Worm (Caenorhabditis elegans) whole organism, L4 larva: ENCODE data around the gene vps-41.
A peak's percentile ranks its signal among the peaks of the same experiment; 100 is the strongest.

Source experiments
- D1046.2 ChIP-seq: fragments of 200-800 bp; sonication (Bioruptor generic); IDR thresholded peaks from 2 replicates; pipeline ENCODE4 v1.3.6; 2022; ENCODE audit warnings: missing genetic modification characterization, missing compliant biosample characterization
- F44E2.7 ChIP-seq: fragments of 200-800 bp; sonication (Bioruptor generic); IDR thresholded peaks from 2 replicates; pipeline ENCODE4 v2.1.2; 2022; ENCODE audit warnings: missing genetic modification characterization, missing compliant biosample characterization
- F49E8.2 ChIP-seq: sonication (generic microtip); optimal IDR thresholded peaks from 2 replicates; lab custom pipeline; 2016; ENCODE audit warnings: missing compliant biosample characterization, mild to moderate bottlenecking, missing genetic modification characterization, borderline replicate concordance
- R02D3.7 ChIP-seq: fragments of 150-350 bp; sonication (generic microtip); optimal IDR thresholded peaks from 3 replicates; lab custom pipeline; 2014; ENCODE audit warnings: missing biosample characterization, missing genetic modification characterization
- Y75B8A.6 ChIP-seq: fragments of 200-800 bp; sonication (Bioruptor generic); IDR thresholded peaks from 2 replicates; pipeline ENCODE4 v1.3.6; 2022; ENCODE audit warnings: missing genetic modification reagents, missing genetic modification characterization, missing compliant biosample characterization
- ZK337.2 ChIP-seq: fragments of 200-800 bp; sonication (Bioruptor generic); IDR thresholded peaks from 2 replicates; pipeline ENCODE4 v1.3.6; 2022; ENCODE audit warnings: missing genetic modification reagents, missing genetic modification characterization, missing compliant biosample characterization
- aha-1 ChIP-seq: fragments of 150-350 bp; peaks from one replicate; lab custom pipeline; 2014; ENCODE audit warnings: missing biosample characterization, missing genetic modification characterization
- ama-1 ChIP-seq: fragments of 150-350 bp; optimal IDR thresholded peaks from 2 replicates; lab custom pipeline; 2014; ENCODE audit warnings: inconsistent platforms, mixed read lengths
- ceh-20 ChIP-seq: fragments of 200-800 bp; sonication (Bioruptor generic); IDR thresholded peaks from 2 replicates; pipeline ENCODE4 v1.3.6; 2022; ENCODE audit warnings: missing genetic modification reagents, missing genetic modification characterization, missing compliant biosample characterization
- ceh-28 ChIP-seq: fragments of 150-350 bp; optimal IDR thresholded peaks from 2 replicates; lab custom pipeline; 2014; ENCODE audit warnings: missing biosample characterization, missing genetic modification reagents, missing genetic modification characterization
- ceh-44 ChIP-seq: fragments of 200-800 bp; sonication (Bioruptor generic); IDR thresholded peaks from 2 replicates; pipeline ENCODE4 v1.3.6; 2022; ENCODE audit warnings: missing genetic modification reagents, missing genetic modification characterization, missing compliant biosample characterization
- cey-2 ChIP-seq: sonication (generic microtip); optimal IDR thresholded peaks from 3 replicates; lab custom pipeline; 2017; ENCODE audit warnings: missing genetic modification characterization, mild to moderate bottlenecking, missing compliant biosample characterization, antibody characterized with exemption, borderline replicate concordance; ENCODE audit not compliant: insufficient read depth
- daf-12 ChIP-seq: fragments of 150-350 bp; optimal IDR thresholded peaks from 2 replicates; lab custom pipeline; 2014; ENCODE audit warnings: missing biosample characterization, missing genetic modification reagents, missing genetic modification characterization
- daf-16 ChIP-seq, 3 experiments: sonication (generic microtip); optimal IDR thresholded peaks; 2 replicates each; lab custom pipeline; 2016 to 2017; ENCODE audit warnings: missing genetic modification characterization in 3 of 3, missing genetic modification reagents in 3 of 3, mild to moderate bottlenecking in 2 of 3, missing compliant biosample characterization in 2 of 3, missing biosample characterization in 1 of 3, moderate library complexity in 1 of 3
- dmd-9 ChIP-seq: fragments of 200-800 bp; sonication (Bioruptor generic); IDR thresholded peaks from 2 replicates; pipeline ENCODE4 v1.3.6; 2022; ENCODE audit warnings: missing genetic modification reagents, missing genetic modification characterization, missing compliant biosample characterization
- dpl-1 ChIP-seq: fragments of 150-350 bp; optimal IDR thresholded peaks from 2 replicates; lab custom pipeline; 2014; ENCODE audit warnings: missing biosample characterization, missing genetic modification reagents, missing genetic modification characterization
- duxl-1 ChIP-seq: sonication (generic microtip); optimal IDR thresholded peaks from 2 replicates; lab custom pipeline; 2016; ENCODE audit warnings: mild to moderate bottlenecking, missing genetic modification characterization, moderate library complexity, missing compliant biosample characterization; ENCODE audit not compliant: poor library complexity
- egl-27 ChIP-seq: sonication (generic microtip); optimal IDR thresholded peaks from 3 replicates; lab custom pipeline; 2017; ENCODE audit warnings: missing biosample characterization, missing genetic modification reagents, missing genetic modification characterization
- egl-43 ChIP-seq: fragments of 200-800 bp; sonication (Bioruptor generic); IDR thresholded peaks from 2 replicates; pipeline ENCODE4 v1.3.6; 2022; ENCODE audit warnings: missing genetic modification reagents, missing genetic modification characterization, missing compliant biosample characterization
- fkh-10 ChIP-seq: fragments of 150-350 bp; optimal IDR thresholded peaks from 2 replicates; lab custom pipeline; 2014; ENCODE audit warnings: missing biosample characterization, missing genetic modification reagents, missing genetic modification characterization
- gei-8 ChIP-seq: fragments of 200-800 bp; sonication (Bioruptor generic); optimal IDR thresholded peaks from 2 replicates; lab custom pipeline; 2018; ENCODE audit warnings: mild to moderate bottlenecking, missing genetic modification characterization, missing compliant biosample characterization
- hlh-11 ChIP-seq: fragments of 200-800 bp; sonication (Bioruptor generic); optimal IDR thresholded peaks from 2 replicates; lab custom pipeline; 2018; ENCODE audit warnings: mild to moderate bottlenecking, missing genetic modification characterization, missing compliant biosample characterization
- hlh-30 ChIP-seq: sonication (generic microtip); optimal IDR thresholded peaks from 2 replicates; lab custom pipeline; 2017; ENCODE audit warnings: antibody characterized with exemption, mild to moderate bottlenecking, missing genetic modification characterization, missing compliant biosample characterization; ENCODE audit not compliant: insufficient read depth
- jun-1 ChIP-seq: fragments of 150-350 bp; optimal IDR thresholded peaks from 2 replicates; lab custom pipeline; 2014; ENCODE audit warnings: missing biosample characterization, missing genetic modification reagents, missing genetic modification characterization
- lin-1 ChIP-seq: fragments of 200-800 bp; sonication (Bioruptor generic); IDR thresholded peaks from 2 replicates; pipeline ENCODE4 v1.3.6; 2022; ENCODE audit warnings: missing genetic modification reagents, missing genetic modification characterization, missing compliant biosample characterization
- lin-15B ChIP-seq: fragments of 150-350 bp; sonication (generic microtip); optimal IDR thresholded peaks from 3 replicates; lab custom pipeline; 2014; ENCODE audit warnings: missing biosample characterization, missing genetic modification characterization
- lin-29 ChIP-seq: fragments of 200-800 bp; sonication (Bioruptor generic); IDR thresholded peaks from 2 replicates; pipeline ENCODE4 v1.3.6; 2022; ENCODE audit warnings: missing genetic modification reagents, missing genetic modification characterization, missing compliant biosample characterization
- lin-38 ChIP-seq: fragments of 200-800 bp; sonication (Bioruptor generic); IDR thresholded peaks from 2 replicates; pipeline ENCODE4 v1.3.6; 2022; ENCODE audit warnings: missing genetic modification reagents, missing genetic modification characterization, missing compliant biosample characterization
- lir-3 ChIP-seq: sonication (generic microtip); optimal IDR thresholded peaks from 2 replicates; lab custom pipeline; 2016; ENCODE audit warnings: mild to moderate bottlenecking, missing genetic modification characterization, missing compliant biosample characterization
- madf-5 ChIP-seq, 2 experiments: fragments of 200-800 bp; sonication (Bioruptor generic); IDR thresholded peaks; 2 replicates each; pipeline ENCODE4 v1.3.6; 2022; ENCODE audit warnings: missing compliant biosample characterization in 2 of 2, missing genetic modification characterization in 2 of 2
- mdt-29 ChIP-seq: fragments of 200-800 bp; sonication (Bioruptor generic); IDR thresholded peaks from 2 replicates; pipeline ENCODE4 v1.3.6; 2022; ENCODE audit warnings: missing genetic modification reagents, missing genetic modification characterization, missing compliant biosample characterization
- mep-1 ChIP-seq: fragments of 150-350 bp; sonication (generic microtip); optimal IDR thresholded peaks from 3 replicates; lab custom pipeline; 2014; ENCODE audit warnings: missing biosample characterization, missing genetic modification characterization
- mes-2 ChIP-seq: sonication (generic microtip); optimal IDR thresholded peaks from 2 replicates; lab custom pipeline; 2016; ENCODE audit warnings: missing genotype, mild to moderate bottlenecking, missing genetic modification characterization, missing compliant biosample characterization; ENCODE audit not compliant: poor library complexity, severe bottlenecking
- nhr-10 ChIP-seq: fragments of 150-350 bp; optimal IDR thresholded peaks from 2 replicates; lab custom pipeline; 2014; ENCODE audit warnings: missing biosample characterization, missing genetic modification characterization
- nhr-11 ChIP-seq: fragments of 150-350 bp; optimal IDR thresholded peaks from 2 replicates; lab custom pipeline; 2014; ENCODE audit warnings: missing biosample characterization, missing genetic modification characterization
- nhr-111 ChIP-seq: fragments of 200-800 bp; sonication (Bioruptor generic); optimal IDR thresholded peaks from 2 replicates; lab custom pipeline; 2018; ENCODE audit warnings: mild to moderate bottlenecking, missing genetic modification characterization, missing compliant biosample characterization
- nhr-237 ChIP-seq: sonication (generic microtip); optimal IDR thresholded peaks from 2 replicates; lab custom pipeline; 2017; ENCODE audit warnings: missing biosample characterization, missing genetic modification characterization
- nhr-48 ChIP-seq: sonication (generic microtip); optimal IDR thresholded peaks from 2 replicates; lab custom pipeline; 2016; ENCODE audit warnings: mild to moderate bottlenecking, missing genetic modification characterization, missing compliant biosample characterization
- nhr-6 ChIP-seq: fragments of 150-350 bp; optimal IDR thresholded peaks from 2 replicates; lab custom pipeline; 2014; ENCODE audit warnings: missing biosample characterization, missing genetic modification characterization
- nhr-76 ChIP-seq: fragments of 150-350 bp; optimal IDR thresholded peaks from 2 replicates; lab custom pipeline; 2014; ENCODE audit warnings: missing biosample characterization, missing genetic modification characterization
- pha-4 ChIP-seq, 2 experiments: fragments of 150-350 bp in 1 of 2; fragments of 200-800 bp in 1 of 2; sonication (Bioruptor generic) in 1 of 2; IDR thresholded peaks in 1 of 2; optimal IDR thresholded peaks in 1 of 2; 2 replicates each; pipeline versions ENCODE4 v1.3.6 to Lab custom; 2014 to 2022; ENCODE audit warnings: missing genetic modification characterization in 2 of 2, missing genetic modification reagents in 2 of 2, missing biosample characterization in 1 of 2, missing compliant biosample characterization in 1 of 2
- pqm-1 ChIP-seq: sonication (generic microtip); optimal IDR thresholded peaks from 2 replicates; lab custom pipeline; 2017; ENCODE audit warnings: missing biosample characterization, missing genetic modification characterization
- saeg-2 ChIP-seq: fragments of 200-800 bp; sonication (Bioruptor generic); IDR thresholded peaks from 2 replicates; pipeline ENCODE4 v1.3.6; 2022; ENCODE audit warnings: missing genetic modification reagents, missing genetic modification characterization, missing compliant biosample characterization
- sdz-12 ChIP-seq: fragments of 200-800 bp; sonication (Bioruptor generic); optimal IDR thresholded peaks from 2 replicates; lab custom pipeline; 2018; ENCODE audit warnings: mild to moderate bottlenecking, missing genetic modification characterization, missing compliant biosample characterization
- unc-62 ChIP-seq, 3 experiments: fragments of 150-350 bp in 1 of 3; sonication (generic microtip); optimal IDR thresholded peaks in 2 of 3; peaks in 1 of 3; 1 replicate in 1 of 3; 2 replicates in 2 of 3; lab custom pipeline; 2014 to 2017; ENCODE audit warnings: missing biosample characterization in 3 of 3, missing genetic modification characterization in 3 of 3, missing genetic modification reagents in 3 of 3, missing genotype in 1 of 3
- vab-7 ChIP-seq: fragments of 200-800 bp; sonication (Bioruptor generic); IDR thresholded peaks from 2 replicates; pipeline ENCODE4 v1.3.6; 2022; ENCODE audit warnings: missing genetic modification reagents, missing genetic modification characterization, missing compliant biosample characterization
- zag-1 ChIP-seq: fragments of 150-350 bp; optimal IDR thresholded peaks from 2 replicates; lab custom pipeline; 2014; ENCODE audit warnings: missing biosample characterization, missing genetic modification characterization
- zfp-2 ChIP-seq: sonication (generic microtip); optimal IDR thresholded peaks from 2 replicates; lab custom pipeline; 2016; ENCODE audit warnings: mild to moderate bottlenecking, missing genetic modification characterization, missing compliant biosample characterization
- zip-2 ChIP-seq: fragments of 150-350 bp; optimal IDR thresholded peaks from 2 replicates; lab custom pipeline; 2014; ENCODE audit warnings: missing biosample characterization, missing genetic modification characterization

vps-41 gene

DNA sequence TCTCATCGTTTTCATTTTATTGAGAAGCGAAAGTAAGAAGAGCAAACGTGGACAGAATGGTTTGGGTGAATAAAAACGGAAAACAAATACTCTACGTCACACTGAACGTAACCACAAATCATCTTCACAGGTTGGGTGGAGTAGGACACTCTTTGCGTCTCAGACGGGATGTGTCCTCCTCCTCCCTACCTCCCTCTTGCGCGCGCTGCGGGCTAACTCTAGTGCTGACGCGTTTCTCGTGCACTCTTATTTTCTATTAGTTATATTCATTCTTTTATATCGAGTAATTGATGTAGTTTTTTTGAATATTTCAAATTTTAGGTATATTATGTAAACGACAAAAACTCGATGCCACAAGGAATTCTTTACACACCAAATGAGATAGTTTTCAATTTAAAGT, 39.6 kb upstream of the vps-41 start, which contains the start of gene Y34B4A.7 (continued):
- TF ChIP-seq daf-16 (GFP tag; optimal IDR thresholded peaks at IDR 0.05; lab: Kevin White, UChicago): peak in 1 of 2 experiments; percentile 15
- TF ChIP-seq daf-16 (tag; optimal IDR thresholded peaks at IDR 0.05; lab: Kevin White, UChicago): peak; percentile 12
- TF ChIP-seq dmd-9 (GFP tag; lab: Robert Waterston, UW): no peak
- TF ChIP-seq hlh-11: peak; percentile 71
- peak; percentile 16 for TF ChIP-seq nhr-11
- TF ChIP-seq jun-1 (tag; lab: Kevin White, UChicago): no peak
- no peak for TF ChIP-seq Y75B8A.6
- peak; percentile 41 for TF ChIP-seq zip-2 (tag; lab: Kevin White, UChicago)
- no peak for TF ChIP-seq lin-1 (GFP tag; lab: Robert Waterston, UW)
- no peak for TF ChIP-seq F49E8.2 (tag; lab: Kevin White, UChicago)
- TF ChIP-seq nhr-76 (tag; lab: Kevin White, UChicago): no peak
- no peak for TF ChIP-seq hlh-30
- no peak for TF ChIP-seq R02D3.7
- TF ChIP-seq aha-1 (tag; lab: Kevin White, UChicago): no peak
- TF ChIP-seq D1046.2 (GFP tag; lab: Robert Waterston, UW): no peak
- TF ChIP-seq nhr-10 (tag; lab: Kevin White, UChicago): no peak
- TF ChIP-seq cey-2: no peak
- TF ChIP-seq zag-1: no peak
- no peak for TF ChIP-seq egl-27 (tag; lab: Kevin White, UChicago)
- TF ChIP-seq F44E2.7 (GFP tag; lab: Robert Waterston, UW): no peak
- no peak for TF ChIP-seq ceh-44 (GFP tag; lab: Robert Waterston, UW)
- 0 out of 2 replicates have a peak, but pooled peaks have one; percentile 26 for TF ChIP-seq lin-29
- TF ChIP-seq saeg-2: no peak
- no peak for TF ChIP-seq ZK337.2 (GFP tag; lab: Robert Waterston, UW)
- no peak for TF ChIP-seq fkh-10
- TF ChIP-seq nhr-237 (tag; lab: Kevin White, UChicago): no peak
- no peak for TF ChIP-seq mdt-29 (GFP tag; lab: Robert Waterston, UW)
- TF ChIP-seq lin-15B: no peak
- TF ChIP-seq nhr-48: peak; percentile 33
- no peak for TF ChIP-seq egl-43 (GFP tag; lab: Robert Waterston, UW)
- TF ChIP-seq mes-2: peak; percentile 77
- TF ChIP-seq lin-38 (GFP tag; lab: Robert Waterston, UW): no peak
- peak; percentile 93 for TF ChIP-seq mep-1 (tag; lab: Kevin White, UChicago)
- no peak for TF ChIP-seq ceh-28 (tag; lab: Kevin White, UChicago)
- TF ChIP-seq dpl-1 (GFP tag; lab: Kevin White, UChicago): peak; percentile 65
- TF ChIP-seq ama-1 (lab: Kevin White, UChicago): no peak
- no peak for TF ChIP-seq gei-8
- no peak for TF ChIP-seq daf-12 (tag; lab: Kevin White, UChicago)
- no peak for TF ChIP-seq ceh-20
- TF ChIP-seq sdz-12 (GFP tag; lab: Kevin White, UChicago): no peak
- no peak for TF ChIP-seq zfp-2 (tag; lab: Kevin White, UChicago)
- TF ChIP-seq vab-7 (GFP tag; lab: Robert Waterston, UW): no peak
- no peak for TF ChIP-seq lir-3
- peak; percentile 8 for TF ChIP-seq nhr-6 (tag; lab: Kevin White, UChicago)
- TF ChIP-seq duxl-1 (tag; lab: Kevin White, UChicago): no peak
- TF ChIP-seq nhr-111: no peak
- TF ChIP-seq unc-62 (GFP tag; optimal IDR thresholded peaks at IDR 0.05 in 1 of 2; lab: Kevin White, UChicago): no peak
- TF ChIP-seq unc-62 (tag; optimal IDR thresholded peaks at IDR 0.05; lab: Kevin White, UChicago): no peak
- no peak for TF ChIP-seq madf-5 (GFP tag; IDR thresholded peaks at IDR 0.05; lab: Robert Waterston, UW)
- no peak for TF ChIP-seq pqm-1 (tag; lab: Kevin White, UChicago)
- TF ChIP-seq pha-4 (GFP tag; IDR thresholded peaks at IDR 0.05; lab: Robert Waterston, UW): no peak
- TF ChIP-seq pha-4 (tag; optimal IDR thresholded peaks at IDR 0.05; lab: Kevin White, UChicago): no peak
